Fruit fly (Drosophila melanogaster) whole organism, wandering third instar larva: Measurements from ENCODE around the gene CG32270.

Experiments used
- Abd-B ChIP-seq: fragments of >200 bp; optimal IDR thresholded peaks from 2 replicates; lab custom pipeline; 2017; ENCODE audit warnings: missing biosample characterization, missing genetic modification characterization
- CG9705 ChIP-seq: fragments of 200-800 bp; sonication (Bioruptor generic); optimal IDR thresholded peaks from 2 replicates; lab custom pipeline; 2018; ENCODE audit warnings: missing biosample characterization, mild to moderate bottlenecking, missing genetic modification characterization
- HLH106 ChIP-seq: fragments of 200-800 bp; optimal IDR thresholded peaks from 3 replicates; lab custom pipeline; 2019; ENCODE audit warnings: missing biosample characterization, mild to moderate bottlenecking, missing genetic modification characterization, moderate library complexity
- Hnf4 ChIP-seq: fragments of 200-800 bp; sonication (Bioruptor generic); optimal IDR thresholded peaks from 2 replicates; lab custom pipeline; 2016; ENCODE audit warnings: missing biosample characterization, mild to moderate bottlenecking, missing genetic modification characterization
- Hr83 ChIP-seq: fragments of 200-300 bp; sonication (Bioruptor generic); optimal IDR thresholded peaks from 2 replicates; lab custom pipeline; 2016; ENCODE audit warnings: missing biosample characterization, mild to moderate bottlenecking, missing genetic modification characterization, moderate library complexity; ENCODE audit not compliant: poor library complexity, severe bottlenecking
- Mio ChIP-seq: sonication (Bioruptor generic); optimal IDR thresholded peaks from 2 replicates; lab custom pipeline; 2016; ENCODE audit warnings: missing biosample characterization, missing genetic modification characterization
- Myc ChIP-seq: fragments of >200 bp; optimal IDR thresholded peaks from 2 replicates; lab custom pipeline; 2017
- OdsH ChIP-seq: fragments of 200-800 bp; sonication (Bioruptor generic); optimal IDR thresholded peaks from 2 replicates; lab custom pipeline; 2016; ENCODE audit warnings: missing biosample characterization, mild to moderate bottlenecking, missing genetic modification characterization
- Rel ChIP-seq, 2 experiments: fragments of 200-800 bp; sonication (Bioruptor generic) in 1 of 2; optimal IDR thresholded peaks; 2 replicates in 1 of 2; 3 replicates in 1 of 2; lab custom pipeline; 2016 to 2019; ENCODE audit warnings: mild to moderate bottlenecking in 2 of 2, missing biosample characterization in 2 of 2, missing genetic modification characterization in 2 of 2, moderate library complexity in 1 of 2
- Sp1 ChIP-seq: fragments of 200-800 bp; sonication (Bioruptor generic); optimal IDR thresholded peaks from 3 replicates; lab custom pipeline; 2019; ENCODE audit warnings: missing biosample characterization, mild to moderate bottlenecking, missing genetic modification characterization, moderate library complexity
- br ChIP-seq: fragments of 200-800 bp; sonication (Bioruptor generic); optimal IDR thresholded peaks from 2 replicates; lab custom pipeline; 2016; ENCODE audit warnings: missing biosample characterization, missing genetic modification characterization
- pan ChIP-seq: fragments of >200 bp; optimal IDR thresholded peaks from 2 replicates; lab custom pipeline; 2017
- psq ChIP-seq: fragments of 200-800 bp; sonication (Bioruptor generic); optimal IDR thresholded peaks from 3 replicates; lab custom pipeline; 2017; ENCODE audit warnings: missing biosample characterization, mild to moderate bottlenecking, missing genetic modification characterization, moderate library complexity
- usp ChIP-seq: fragments of >200 bp; optimal IDR thresholded peaks from 2 replicates; lab custom pipeline; 2017; ENCODE audit warnings: missing biosample characterization, missing genetic modification characterization

DNA sequence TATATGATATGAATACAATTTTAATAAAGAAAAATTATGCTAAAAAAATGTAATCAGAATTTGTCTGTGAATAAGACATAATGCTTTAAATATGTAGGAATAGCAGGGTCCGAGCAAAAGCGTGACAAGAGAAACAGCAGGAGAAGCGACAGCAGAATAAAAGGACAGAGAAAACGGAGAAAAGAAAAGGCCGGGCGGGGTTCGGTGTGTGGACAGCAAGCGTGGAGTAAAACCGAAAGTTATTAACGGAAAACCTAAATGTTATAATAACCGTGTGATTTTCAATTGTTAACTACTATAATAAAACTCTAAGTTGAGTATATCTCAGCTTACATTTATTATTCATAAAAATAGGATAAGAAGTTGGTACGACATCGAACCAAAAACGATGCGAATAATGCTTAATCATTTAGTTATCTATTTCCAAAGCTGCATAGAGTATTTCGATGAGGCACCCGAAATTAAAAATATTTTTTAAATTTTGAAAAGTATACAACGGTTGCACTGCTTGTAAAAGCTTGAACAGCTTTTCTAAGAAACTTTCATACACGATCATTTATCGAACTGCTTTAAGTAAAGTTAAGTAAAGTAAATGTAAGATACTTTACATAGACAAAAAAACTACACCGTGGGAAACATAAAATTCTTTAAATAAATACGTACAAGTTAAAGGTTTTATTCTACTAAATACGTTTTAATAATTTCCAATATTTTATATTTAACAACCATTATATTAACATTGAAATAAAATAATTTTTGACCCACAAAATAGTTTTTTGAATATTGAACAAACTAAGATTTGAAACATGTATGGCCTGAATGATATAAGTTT lies 43.1 kb upstream of the CG32270 start:
- TF ChIP-seq Myc (lab: Kevin White, UChicago) (no peak), usp (GFP tag; lab: Kevin White, UChicago) (no peak), br (GFP tag; lab: Kevin White, UChicago) (peak; percentile 35), psq (GFP tag; lab: Kevin White, UChicago) (peak; percentile 74), Hr83 (GFP tag; lab: Kevin White, UChicago) (peak; percentile 18), HLH106 (tag; lab: Kevin White, UChicago) (no peak), Abd-B (GFP tag; lab: Kevin White, UChicago) (no peak), CG9705 (GFP tag; lab: Kevin White, UChicago) (no peak), Mio (GFP tag; lab: Kevin White, UChicago) (no peak), Hnf4 (GFP tag; lab: Kevin White, UChicago) (peak; percentile 70), Sp1 (GFP tag; lab: Kevin White, UChicago) (no peak), OdsH (no peak), Rel (GFP tag; optimal IDR thresholded peaks at IDR 0.05; lab: Kevin White, UChicago) (no peak), Rel (tag; optimal IDR thresholded peaks at IDR 0.05; lab: Kevin White, UChicago) (peak; percentile 29), pan (lab: Kevin White, UChicago) (no peak)
